Worm (Caenorhabditis elegans): ENCODE results near the gene such-1.

DNA sequence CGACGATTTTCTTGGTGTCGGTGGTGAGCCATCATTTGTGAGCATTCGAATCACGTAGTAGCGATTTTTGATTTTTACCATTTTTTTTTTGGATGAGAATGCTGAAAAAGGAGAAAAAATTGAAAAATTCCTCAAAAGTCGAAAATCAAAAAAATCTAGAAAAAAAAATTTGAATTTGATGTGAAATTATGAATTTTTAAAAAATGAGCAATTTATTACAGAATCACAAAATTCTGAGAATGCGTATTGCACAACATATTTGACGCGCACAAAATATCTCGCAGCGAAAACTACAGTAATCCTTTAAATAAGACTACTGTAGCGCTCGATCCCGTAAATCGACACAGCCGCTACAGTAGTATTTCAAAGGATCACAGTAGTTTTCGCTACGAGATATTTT lies 36.3 kb downstream of the such-1 start, which contains the start of gene popl-5:
- no peak for TF ChIP-seq egl-27 (tag; optimal IDR thresholded peaks at IDR 0.05)
- TF ChIP-seq jun-1 (tag; optimal IDR thresholded peaks at IDR 0.05): no peak
- TF ChIP-seq ceh-82 (tag; optimal IDR thresholded peaks at IDR 0.05): no peak
- no peak for TF ChIP-seq vab-15 (tag; optimal IDR thresholded peaks at IDR 0.05)
- no peak for TF ChIP-seq nhr-28 (tag; optimal IDR thresholded peaks at IDR 0.05)
- TF ChIP-seq zag-1 (tag; optimal IDR thresholded peaks at IDR 0.05): no peak
- TF ChIP-seq mdl-1 (tag; optimal IDR thresholded peaks at IDR 0.05): no peak
- no peak for TF ChIP-seq tbx-2 (tag; optimal IDR thresholded peaks at IDR 0.05)
- no peak for TF ChIP-seq aly-2 (tag; optimal IDR thresholded peaks at IDR 0.05)
- no peak for TF ChIP-seq lin-13 (GFP tag; optimal IDR thresholded peaks at IDR 0.05)
- TF ChIP-seq rnt-1 (tag; optimal IDR thresholded peaks at IDR 0.05): no peak

Data from whole organism, L1 larva.